Fruit fly (Drosophila melanogaster) whole organism, embryonic: ENCODE results near the gene eIF4A.

ENCODE experiments used
- CG11456 ChIP-seq: fragments of 200-800 bp; sonication (Bioruptor generic); IDR thresholded peaks from 3 replicates; pipeline ENCODE4 v1.3.6; 2022; ENCODE audit warnings: missing biosample characterization, missing genetic modification characterization
- CG11695 ChIP-seq: fragments of 200-800 bp; sonication (Bioruptor generic); IDR thresholded peaks from 3 replicates; pipeline ENCODE4 v1.3.6; 2022; ENCODE audit warnings: missing biosample characterization, missing genetic modification characterization
- CG12219 ChIP-seq: fragments of 200-800 bp; sonication (Bioruptor generic); optimal IDR thresholded peaks from 3 replicates; lab custom pipeline; 2018; ENCODE audit warnings: missing biosample characterization, mild to moderate bottlenecking, missing genetic modification characterization
- CG13287 ChIP-seq: fragments of 200-800 bp; sonication (Bioruptor generic); IDR thresholded peaks from 2 replicates; pipeline ENCODE4 v1.3.6; 2022; ENCODE audit warnings: missing biosample characterization, missing genetic modification characterization; ENCODE audit not compliant: partially characterized antibody
- CG1602 ChIP-seq: fragments of 200-800 bp; sonication (Bioruptor generic); optimal IDR thresholded peaks from 3 replicates; lab custom pipeline; 2016; ENCODE audit warnings: missing biosample characterization, missing genetic modification characterization
- CG1603 ChIP-seq: fragments of 200-800 bp; sonication (Bioruptor generic); optimal IDR thresholded peaks from 2 replicates; lab custom pipeline; 2019; ENCODE audit warnings: missing biosample characterization, mild to moderate bottlenecking, missing genetic modification characterization, moderate library complexity
- CG16863 ChIP-seq: fragments of 200-800 bp; sonication (Bioruptor generic); optimal IDR thresholded peaks from 3 replicates; lab custom pipeline; 2016; ENCODE audit warnings: missing biosample characterization, missing genetic modification characterization
- CG17912 ChIP-seq: fragments of 200-800 bp; sonication (Bioruptor generic); optimal IDR thresholded peaks from 2 replicates; lab custom pipeline; 2018; ENCODE audit warnings: missing biosample characterization, mild to moderate bottlenecking, missing genetic modification characterization
- CG18476 ChIP-seq: fragments of 200-800 bp; sonication (Bioruptor generic); optimal IDR thresholded peaks from 2 replicates; lab custom pipeline; 2016; ENCODE audit warnings: missing biosample characterization, mild to moderate bottlenecking, missing genetic modification characterization
- CG2875 ChIP-seq: fragments of 200-800 bp; sonication (Bioruptor generic); optimal IDR thresholded peaks from 2 replicates; lab custom pipeline; 2017; ENCODE audit warnings: missing biosample characterization, mild to moderate bottlenecking, missing genetic modification characterization, missing genetic modification reagents
- CG30403 ChIP-seq: fragments of 200-800 bp; sonication (Bioruptor generic); optimal IDR thresholded peaks from 3 replicates; lab custom pipeline; 2016; ENCODE audit warnings: missing biosample characterization, missing genetic modification characterization
- CG32772 ChIP-seq: fragments of 200-800 bp; sonication (Bioruptor generic); IDR thresholded peaks from 2 replicates; pipeline ENCODE4 v1.3.6; 2022; ENCODE audit warnings: missing biosample characterization, missing genetic modification characterization
- CG3281 ChIP-seq: fragments of 200-800 bp; sonication (Bioruptor generic); optimal IDR thresholded peaks from 3 replicates; lab custom pipeline; 2017; ENCODE audit warnings: missing biosample characterization, mild to moderate bottlenecking, missing genetic modification characterization
- CG33557 ChIP-seq: fragments of 200-800 bp; sonication (Bioruptor generic); optimal IDR thresholded peaks from 2 replicates; lab custom pipeline; 2019; ENCODE audit warnings: missing biosample characterization, mild to moderate bottlenecking, missing genetic modification characterization, moderate library complexity
- CG4707 ChIP-seq: fragments of 200-800 bp; sonication (Bioruptor generic); optimal IDR thresholded peaks from 2 replicates; lab custom pipeline; 2018; ENCODE audit warnings: missing biosample characterization, mild to moderate bottlenecking, missing genetic modification characterization, moderate library complexity
- CG4820 ChIP-seq: fragments of 200-800 bp; sonication (Bioruptor generic); optimal IDR thresholded peaks from 3 replicates; lab custom pipeline; 2016; ENCODE audit warnings: missing biosample characterization, missing genetic modification characterization
- CG6272 ChIP-seq: fragments of 200-800 bp; sonication (Bioruptor generic); IDR thresholded peaks from 2 replicates; pipeline ENCODE4 v1.3.6; 2022; ENCODE audit warnings: missing biosample characterization, missing genetic modification characterization
- CG6689 ChIP-seq: fragments of 200-800 bp; sonication (Bioruptor generic); IDR thresholded peaks from 2 replicates; pipeline ENCODE4 v1.3.6; 2022; ENCODE audit warnings: missing biosample characterization, missing genetic modification characterization
- CG8290 ChIP-seq, 3 experiments: fragments of 200-800 bp; sonication (Bioruptor generic); optimal IDR thresholded peaks; 2 replicates each; lab custom pipeline; 2016 to 2019; ENCODE audit warnings: missing biosample characterization in 3 of 3, missing genetic modification characterization in 3 of 3, mild to moderate bottlenecking in 2 of 3, moderate library complexity in 1 of 3
- Dref ChIP-seq: fragments of 200-800 bp; sonication (Bioruptor generic); IDR thresholded peaks from 2 replicates; pipeline ENCODE4 v1.3.6; 2022; ENCODE audit warnings: missing biosample characterization, missing genetic modification characterization
- Ets97D ChIP-seq: fragments of 200-800 bp; sonication (Bioruptor generic); optimal IDR thresholded peaks from 3 replicates; lab custom pipeline; 2016; ENCODE audit warnings: missing biosample characterization, missing genetic modification characterization
- HLH54F ChIP-seq: fragments of 200-800 bp; sonication (Bioruptor generic); optimal IDR thresholded peaks from 3 replicates; lab custom pipeline; 2016; ENCODE audit warnings: missing biosample characterization, missing genetic modification characterization
- Hey ChIP-seq: fragments of 200-800 bp; sonication (Bioruptor generic); optimal IDR thresholded peaks from 3 replicates; lab custom pipeline; 2018; ENCODE audit warnings: missing biosample characterization, mild to moderate bottlenecking, missing genetic modification characterization
- Max ChIP-seq: fragments of 200-800 bp; sonication (Bioruptor generic); optimal IDR thresholded peaks from 2 replicates; lab custom pipeline; 2016; ENCODE audit warnings: missing biosample characterization, mild to moderate bottlenecking, missing genetic modification characterization
- Med ChIP-seq: fragments of 200-800 bp; sonication (Bioruptor generic); peaks from one replicate; lab custom pipeline; 2016; ENCODE audit warnings: missing biosample characterization, missing genetic modification characterization, mild to moderate bottlenecking, inconsistent platforms, moderate library complexity
- NC2α ChIP-seq: fragments of 200-800 bp; sonication (Bioruptor generic); optimal IDR thresholded peaks from 2 replicates; lab custom pipeline; 2016; ENCODE audit warnings: missing biosample characterization, missing genetic modification characterization
- NfI ChIP-seq: fragments of 200-800 bp; sonication (Bioruptor generic); optimal IDR thresholded peaks from 3 replicates; lab custom pipeline; 2018; ENCODE audit warnings: missing biosample characterization, mild to moderate bottlenecking, missing genetic modification characterization, moderate library complexity
- Xrp1 ChIP-seq: fragments of 200-800 bp; sonication (Bioruptor generic); IDR thresholded peaks from 2 replicates; pipeline ENCODE4 v1.3.6; 2022; ENCODE audit warnings: missing biosample characterization, missing genetic modification characterization
- ci ChIP-seq: fragments of 200-800 bp; sonication (Bioruptor generic); IDR thresholded peaks from 3 replicates; pipeline ENCODE4 v1.3.6; 2022; ENCODE audit warnings: missing biosample characterization, missing genetic modification characterization
- croc ChIP-seq: fragments of 200-800 bp; sonication (Bioruptor generic); conservative IDR thresholded peaks from 3 replicates; pipeline ENCODE4 v1.3.6; 2022; ENCODE audit warnings: missing biosample characterization, missing genetic modification characterization
- crol ChIP-seq: fragments of 200-800 bp; sonication (Bioruptor generic); IDR thresholded peaks from 2 replicates; pipeline ENCODE4 v1.3.6; 2022; ENCODE audit warnings: missing biosample characterization, missing genetic modification characterization
- cwo ChIP-seq: fragments of 200-800 bp; sonication (Bioruptor generic); optimal IDR thresholded peaks from 3 replicates; lab custom pipeline; 2017; ENCODE audit warnings: missing biosample characterization, missing genetic modification characterization, mild to moderate bottlenecking, moderate library complexity, missing genetic modification reagents
- dmrt11E ChIP-seq: fragments of 200-800 bp; sonication (Bioruptor generic); optimal IDR thresholded peaks from 3 replicates; lab custom pipeline; 2018; ENCODE audit warnings: missing biosample characterization, mild to moderate bottlenecking, missing genetic modification characterization, moderate library complexity
- dysf ChIP-seq: fragments of 200-800 bp; sonication (Bioruptor generic); IDR thresholded peaks from 3 replicates; pipeline ENCODE4 v1.3.6; 2022; ENCODE audit warnings: missing biosample characterization, missing genetic modification characterization
- eyg ChIP-seq: fragments of 200-800 bp; sonication (Bioruptor generic); optimal IDR thresholded peaks from 3 replicates; lab custom pipeline; 2016; ENCODE audit warnings: missing biosample characterization, missing genetic modification characterization
- h ChIP-seq: fragments of >200 bp; optimal IDR thresholded peaks from 2 replicates; lab custom pipeline; 2017
- her ChIP-seq: fragments of 200-800 bp; sonication (Bioruptor generic); optimal IDR thresholded peaks from 2 replicates; lab custom pipeline; 2016; ENCODE audit warnings: missing biosample characterization, missing genetic modification characterization
- ind ChIP-seq: fragments of 200-800 bp; sonication (Bioruptor generic); optimal IDR thresholded peaks from 3 replicates; lab custom pipeline; 2016; ENCODE audit warnings: missing biosample characterization, missing genetic modification characterization
- jigr1 ChIP-seq: fragments of 200-800 bp; sonication (Bioruptor generic); IDR thresholded peaks from 3 replicates; pipeline ENCODE4 v1.3.6; 2022; ENCODE audit warnings: missing biosample characterization, missing genetic modification characterization
- lab ChIP-seq: fragments of 200-800 bp; sonication (Bioruptor generic); optimal IDR thresholded peaks from 3 replicates; lab custom pipeline; 2017; ENCODE audit warnings: missing biosample characterization, missing genetic modification characterization, mild to moderate bottlenecking, moderate library complexity, missing genetic modification reagents
- lilli ChIP-seq: fragments of 200-800 bp; sonication (Bioruptor generic); optimal IDR thresholded peaks from 3 replicates; lab custom pipeline; 2016; ENCODE audit warnings: missing biosample characterization, missing genetic modification characterization
- nau ChIP-seq: fragments of 200-800 bp; sonication (Bioruptor generic); optimal IDR thresholded peaks from 3 replicates; lab custom pipeline; 2017; ENCODE audit warnings: missing biosample characterization, mild to moderate bottlenecking, missing genetic modification characterization, missing genetic modification reagents
- phol ChIP-seq: fragments of 200-800 bp; sonication (Bioruptor generic); optimal IDR thresholded peaks from 3 replicates; lab custom pipeline; 2018; ENCODE audit warnings: missing biosample characterization, mild to moderate bottlenecking, missing genetic modification characterization, moderate library complexity
- pnt ChIP-seq: fragments of 200-800 bp; sonication (Bioruptor generic); optimal IDR thresholded peaks from 3 replicates; lab custom pipeline; 2016; ENCODE audit warnings: missing biosample characterization, missing genetic modification characterization
- pzg ChIP-seq: fragments of 200-800 bp; sonication (Bioruptor generic); optimal IDR thresholded peaks from 3 replicates; lab custom pipeline; 2018; ENCODE audit warnings: missing biosample characterization, mild to moderate bottlenecking, missing genetic modification characterization, moderate library complexity
- sc ChIP-seq, 3 experiments: fragments of >200 bp in 2 of 3; fragments of 200-800 bp in 1 of 3; sonication (Bioruptor generic) in 1 of 3; optimal IDR thresholded peaks; 2 replicates in 2 of 3; 3 replicates in 1 of 3; lab custom pipeline; 2017; ENCODE audit warnings: mild to moderate bottlenecking in 1 of 3, missing biosample characterization in 1 of 3, missing genetic modification characterization in 1 of 3, missing genetic modification reagents in 1 of 3
- shn ChIP-seq: fragments of 200-800 bp; sonication (Bioruptor generic); optimal IDR thresholded peaks from 3 replicates; lab custom pipeline; 2016; ENCODE audit warnings: missing biosample characterization, missing genetic modification characterization
- tin ChIP-seq: fragments of 200-800 bp; sonication (Bioruptor generic); optimal IDR thresholded peaks from 3 replicates; lab custom pipeline; 2016; ENCODE audit warnings: missing biosample characterization, missing genetic modification characterization

The eIF4A gene

DNA sequence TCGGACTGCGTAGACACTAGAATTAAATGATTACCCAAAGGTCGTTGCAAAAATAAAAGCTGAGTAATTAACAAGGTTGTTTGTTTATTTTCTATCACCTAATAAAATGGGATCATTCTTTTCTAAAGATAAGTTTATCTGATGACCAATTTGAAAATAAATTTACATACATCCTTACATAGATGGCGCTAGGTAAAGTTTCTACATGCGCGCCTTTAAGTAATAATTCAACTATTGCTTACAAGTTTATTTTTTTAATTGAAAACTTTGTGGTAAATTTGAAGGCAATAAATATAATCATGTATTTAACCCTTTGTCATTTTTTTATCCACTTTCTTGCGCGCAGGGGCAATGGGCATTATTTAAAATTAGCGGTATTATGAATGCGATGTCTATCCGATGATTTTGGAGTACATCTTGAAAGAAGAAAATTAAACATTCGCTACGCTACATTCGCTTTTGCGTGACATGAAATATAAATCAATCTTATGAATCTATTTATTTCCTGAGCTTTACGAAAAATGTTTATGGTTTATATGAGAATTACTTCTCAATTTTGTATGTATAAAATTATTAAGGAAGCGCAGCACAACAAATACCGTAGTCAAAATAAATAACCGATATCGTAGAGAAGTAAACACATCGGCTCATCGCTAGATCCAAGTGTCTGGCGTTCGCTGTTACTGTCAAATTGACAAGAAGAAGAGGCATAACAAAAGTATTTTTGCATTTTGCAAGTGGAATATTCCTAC lies 32.6 kb upstream of the eIF4A start, which contains the start of gene CG9044 (continued):
- TF ChIP-seq CG1603 (no peak), nau (GFP tag; lab: Kevin White, UChicago) (no peak), CG8290 (GFP tag; optimal IDR thresholded peaks at IDR 0.05; lab: Kevin White, UChicago) (peak; percentile 60), CG8290 (tag; optimal IDR thresholded peaks at IDR 0.05; lab: Kevin White, UChicago) (no peak), lilli (peak; percentile 79), tin (GFP tag; lab: Kevin White, UChicago) (peak; percentile 36), HLH54F (GFP tag; lab: Kevin White, UChicago) (peak; percentile 79), jigr1 (GFP tag; lab: Robert Waterston, UW) (0 out of 3 replicates have a peak, but pooled peaks have one; percentile 23), shn (GFP tag; lab: Kevin White, UChicago) (peak; percentile 57), sc (optimal IDR thresholded peaks at IDR 0.05; lab: Kevin White, UChicago) (no peak), sc (GFP tag; optimal IDR thresholded peaks at IDR 0.05; lab: Kevin White, UChicago) (peak; percentile 1), her (GFP tag; lab: Kevin White, UChicago) (peak; percentile 6), dysf (GFP tag; lab: Robert Waterston, UW) (no peak; the same call in 2 of the 3 replicates), CG13287 (GFP tag; lab: Robert Waterston, UW) (peak; percentile 91), cwo (GFP tag; lab: Kevin White, UChicago) (no peak), ind (GFP tag; lab: Kevin White, UChicago) (peak; percentile 66), croc (peak; percentile 28; the same call in 1 of the 3 replicates), ci (GFP tag; lab: Robert Waterston, UW) (0 out of 3 replicates have a peak, but pooled peaks have one; percentile 48), CG17912 (GFP tag; lab: Kevin White, UChicago) (peak; percentile 2), Med (GFP tag; lab: Kevin White, UChicago) (peak; percentile 93), CG33557 (GFP tag; lab: Kevin White, UChicago) (peak; percentile 7), NfI (GFP tag; lab: Kevin White, UChicago) (peak; percentile 53), CG12219 (GFP tag; lab: Kevin White, UChicago) (no peak), CG11695 (GFP tag; lab: Robert Waterston, UW) (no peak), crol (GFP tag; lab: Robert Waterston, UW) (no peak), Ets97D (GFP tag; lab: Kevin White, UChicago) (peak; percentile 67), CG18476 (GFP tag; lab: Kevin White, UChicago) (peak; percentile 50), Hey (no peak), phol (tag; lab: Kevin White, UChicago) (peak; percentile 78), CG11456 (GFP tag; lab: Robert Waterston, UW) (0 out of 3 replicates have a peak, but pooled peaks have one; percentile 33), CG6689 (GFP tag; lab: Robert Waterston, UW) (no peak), CG30403 (GFP tag; lab: Kevin White, UChicago) (peak; percentile 74), CG16863 (GFP tag; lab: Kevin White, UChicago) (peak; percentile 19), CG6272 (GFP tag; lab: Robert Waterston, UW) (no peak; the same call in none of the 2 replicates), h (no peak), CG32772 (GFP tag; lab: Robert Waterston, UW) (peak; percentile 37; the same call in 1 of the 2 replicates), CG3281 (GFP tag; lab: Kevin White, UChicago) (no peak), CG4707 (GFP tag; lab: Kevin White, UChicago) (no peak), CG2875 (no peak), NC2α (GFP tag; lab: Kevin White, UChicago) (peak; percentile 48), Xrp1 (GFP tag; lab: Robert Waterston, UW) (peak; percentile 42; the same call in 1 of the 2 replicates), Max (GFP tag; lab: Kevin White, UChicago) (peak; percentile 52), eyg (peak; percentile 26), CG1602 (peak; percentile 48), Dref (GFP tag; lab: Robert Waterston, UW) (no peak; the same call in none of the 2 replicates), CG4820 (GFP tag; lab: Kevin White, UChicago) (peak; percentile 39), lab (no peak), pnt (GFP tag; lab: Kevin White, UChicago) (peak; percentile 66), dmrt11E (peak; percentile 12), pzg (GFP tag; lab: Kevin White, UChicago) (peak; percentile 69)
